Fruit fly (Drosophila melanogaster): ENCODE data around the gene CG6999.
A peak's percentile ranks its signal among the peaks of the same experiment; 100 is the strongest.

The CG6999 gene

dm6 chrX:9080962-9081361, 7.2 kb upstream of the CG6999 start, which contains the start of the genes CG7246 and HP1b (continued):
- TF ChIP-seq nerfin-1 (tag; optimal IDR thresholded peaks at IDR 0.05), result peak; percentile 41
- TF ChIP-seq CG2889 (GFP tag; IDR thresholded peaks at IDR 0.05), result peak; percentile 56; the same call in 2 of the 3 replicates
- TF ChIP-seq pb (GFP tag; optimal IDR thresholded peaks at IDR 0.05), result no peak
- TF ChIP-seq Fer3 (tag; optimal IDR thresholded peaks at IDR 0.05), result peak; percentile 74
- no peak for TF ChIP-seq jing (GFP tag; optimal IDR thresholded peaks at IDR 0.05)
- TF ChIP-seq CG1832 (GFP tag; optimal IDR thresholded peaks at IDR 0.05), result no peak
- TF ChIP-seq rib (GFP tag; IDR thresholded peaks at IDR 0.05), result peak; percentile 42; the same call in 1 of the 2 replicates
- peak; percentile 73 for TF ChIP-seq trem (tag; optimal IDR thresholded peaks at IDR 0.05)
- TF ChIP-seq HLH54F (GFP tag; optimal IDR thresholded peaks at IDR 0.05), result peak; percentile 44
- peak; percentile 54; the same call in 1 of the 3 replicates for TF ChIP-seq zen2 (GFP tag; IDR thresholded peaks at IDR 0.05; ENCODE audit: partially characterized antibody)
- TF ChIP-seq CG2712 (tag; optimal IDR thresholded peaks at IDR 0.05), result peak; percentile 82
- TF ChIP-seq bsh (GFP tag; optimal IDR thresholded peaks at IDR 0.05), result peak in 1 of 2 experiments; percentile 76
- no peak for TF ChIP-seq gfzf (GFP tag; optimal IDR thresholded peaks at IDR 0.05)
- no peak for TF ChIP-seq onecut (GFP tag; IDR thresholded peaks at IDR 0.05)
- TF ChIP-seq CG15601 (tag; optimal IDR thresholded peaks at IDR 0.05), result peak; percentile 40
- no peak for TF ChIP-seq Sin3A (optimal IDR thresholded peaks at IDR 0.05)
- no peak for TF ChIP-seq CG15073 (GFP tag; optimal IDR thresholded peaks at IDR 0.05)
- TF ChIP-seq CG3407 (GFP tag; optimal IDR thresholded peaks at IDR 0.05), result peak; percentile 41
- TF ChIP-seq dpn (GFP tag; optimal IDR thresholded peaks at IDR 0.05), result peak; percentile 50 to 59
- TF ChIP-seq CG12744 (GFP tag; optimal IDR thresholded peaks at IDR 0.05), result no peak
- TF ChIP-seq Hmx (GFP tag; optimal IDR thresholded peaks at IDR 0.05), result no peak
- TF ChIP-seq croc (GFP tag; conservative IDR thresholded peaks at IDR 0.05), result peak; percentile 37; the same call in 1 of the 3 replicates
- peak; percentile 55 to 56 for TF ChIP-seq Pdp1 (GFP tag; optimal IDR thresholded peaks at IDR 0.05)
- no peak for TF ChIP-seq bigmax (GFP tag; optimal IDR thresholded peaks at IDR 0.05)
- TF ChIP-seq run (tag; optimal IDR thresholded peaks at IDR 0.05), result no peak
- TF ChIP-seq Adf1 (GFP tag; IDR thresholded peaks at IDR 0.05), result peak; percentile 44; the same call in 1 of the 2 replicates
- TF ChIP-seq kni (GFP tag; optimal IDR thresholded peaks at IDR 0.05), result no peak
- TF ChIP-seq br (optimal IDR thresholded peaks at IDR 0.05), result no peak
- TF ChIP-seq Blimp-1 (GFP tag; optimal IDR thresholded peaks at IDR 0.05), result peak; percentile 63
- no peak for TF ChIP-seq CG9437 (GFP tag; optimal IDR thresholded peaks at IDR 0.05)
- peak; percentile 3 for TF ChIP-seq oc (tag; optimal IDR thresholded peaks at IDR 0.05)
- TF ChIP-seq trh (GFP tag; optimal IDR thresholded peaks at IDR 0.05), result peak; percentile 40
- TF ChIP-seq CG12236 (GFP tag; optimal IDR thresholded peaks at IDR 0.05), result no peak
- no peak for TF ChIP-seq aop (GFP tag; IDR thresholded peaks at IDR 0.05)
- TF ChIP-seq Mes4 (GFP tag; optimal IDR thresholded peaks at IDR 0.05), result no peak
- peak; percentile 71 for TF ChIP-seq CG16813 (GFP tag; IDR thresholded peaks at IDR 0.05; ENCODE audit: partially characterized antibody)
- peak; percentile 42 for TF ChIP-seq CG10654 (GFP tag; optimal IDR thresholded peaks at IDR 0.05)
- peak; percentile 44 for TF ChIP-seq CG7987 (GFP tag; optimal IDR thresholded peaks at IDR 0.05)
- peak; percentile 47 for TF ChIP-seq Dp (GFP tag; optimal IDR thresholded peaks at IDR 0.05)
- 0 out of 2 replicates have a peak, but pooled peaks have one; percentile 40 for TF ChIP-seq CG8765 (GFP tag; IDR thresholded peaks at IDR 0.05)
- TF ChIP-seq amos (GFP tag; IDR thresholded peaks at IDR 0.05; ENCODE audit: partially characterized antibody), result peak; percentile 68; the same call in 1 of the 2 replicates
- peak; percentile 45 for TF ChIP-seq Ets97D (GFP tag; optimal IDR thresholded peaks at IDR 0.05)
- TF ChIP-seq ci (GFP tag; IDR thresholded peaks at IDR 0.05), result peak; percentile 76
- 0 out of 3 replicates have a peak, but pooled peaks have one; percentile 10 for TF ChIP-seq CG2199 (GFP tag; IDR thresholded peaks at IDR 0.05)
- no peak for TF ChIP-seq Atf-2 (GFP tag; optimal IDR thresholded peaks at IDR 0.05)
- TF ChIP-seq CG12299 (tag; optimal IDR thresholded peaks at IDR 0.05), result peak; percentile 56
- no peak for TF ChIP-seq pum (GFP tag; optimal IDR thresholded peaks at IDR 0.05)
- peak; percentile 81 for TF ChIP-seq CG17829 (tag; optimal IDR thresholded peaks at IDR 0.05)
- TF ChIP-seq CG17385 (GFP tag; optimal IDR thresholded peaks at IDR 0.05), result peak; percentile 95
- TF ChIP-seq hb (GFP tag; IDR thresholded peaks at IDR 0.05; ENCODE audit: partially characterized antibody), result 0 out of 3 replicates have a peak, but pooled peaks have one; percentile 57
- no peak for TF ChIP-seq CG33213 (GFP tag; optimal IDR thresholded peaks at IDR 0.05)

All from whole organism, embryonic.